Fruit fly (Drosophila melanogaster) whole organism, embryonic: Measurements from ENCODE around the gene CG3587.

Source experiments
- Adf1 ChIP-seq: fragments of 200-800 bp; sonication (Bioruptor generic); IDR thresholded peaks from 2 replicates; pipeline ENCODE4 v1.3.6; 2022; ENCODE audit warnings: missing biosample characterization, missing genetic modification characterization
- Atf3 ChIP-seq: fragments of 200-800 bp; sonication (Bioruptor generic); optimal IDR thresholded peaks from 3 replicates; lab custom pipeline; 2016; ENCODE audit warnings: missing biosample characterization, missing genetic modification characterization
- B-H2 ChIP-seq: fragments of 200-800 bp; sonication (Bioruptor generic); optimal IDR thresholded peaks from 2 replicates; lab custom pipeline; 2018; ENCODE audit warnings: missing biosample characterization, mild to moderate bottlenecking, missing genetic modification characterization
- Bdp1 ChIP-seq: fragments of 200-800 bp; sonication (Bioruptor generic); optimal IDR thresholded peaks from 3 replicates; lab custom pipeline; 2016; ENCODE audit warnings: missing biosample characterization, missing genetic modification characterization
- CG10654 ChIP-seq: fragments of 200-800 bp; sonication (Bioruptor generic); optimal IDR thresholded peaks from 2 replicates; lab custom pipeline; 2016; ENCODE audit warnings: missing biosample characterization, missing genetic modification characterization
- CG12744 ChIP-seq: fragments of 200-800 bp; sonication (Bioruptor generic); optimal IDR thresholded peaks from 2 replicates; lab custom pipeline; 2016; ENCODE audit warnings: missing biosample characterization, missing genetic modification characterization
- CG13287 ChIP-seq: fragments of 200-800 bp; sonication (Bioruptor generic); IDR thresholded peaks from 2 replicates; pipeline ENCODE4 v1.3.6; 2022; ENCODE audit warnings: missing biosample characterization, missing genetic modification characterization; ENCODE audit not compliant: partially characterized antibody
- CG13894 ChIP-seq: fragments of 200-800 bp; sonication (Bioruptor generic); optimal IDR thresholded peaks from 3 replicates; lab custom pipeline; 2018; ENCODE audit warnings: missing biosample characterization, mild to moderate bottlenecking, missing genetic modification characterization, moderate library complexity
- CG15696 ChIP-seq: fragments of 200-800 bp; sonication (Bioruptor generic); optimal IDR thresholded peaks from 2 replicates; lab custom pipeline; 2019; ENCODE audit warnings: missing biosample characterization, mild to moderate bottlenecking, missing genetic modification characterization, moderate library complexity
- CG17361 ChIP-seq: fragments of 200-800 bp; sonication (Bioruptor generic); IDR thresholded peaks from 3 replicates; pipeline ENCODE4 v1.3.6; 2022; ENCODE audit warnings: missing biosample characterization, missing genetic modification characterization
- CG30020 ChIP-seq: fragments of 200-800 bp; optimal IDR thresholded peaks from 2 replicates; lab custom pipeline; 2019; ENCODE audit warnings: missing biosample characterization, mild to moderate bottlenecking, missing genetic modification characterization, moderate library complexity
- CG32772 ChIP-seq: fragments of 200-800 bp; sonication (Bioruptor generic); IDR thresholded peaks from 2 replicates; pipeline ENCODE4 v1.3.6; 2022; ENCODE audit warnings: missing biosample characterization, missing genetic modification characterization
- CG3847 ChIP-seq: fragments of 200-800 bp; sonication (Bioruptor generic); IDR thresholded peaks from 2 replicates; pipeline ENCODE4 v1.3.6; 2022; ENCODE audit warnings: missing biosample characterization, missing genetic modification characterization
- CG3995 ChIP-seq: fragments of 200-800 bp; sonication (Bioruptor generic); optimal IDR thresholded peaks from 3 replicates; lab custom pipeline; 2016; ENCODE audit warnings: missing biosample characterization, missing genetic modification characterization
- CG4282 ChIP-seq: fragments of 200-800 bp; sonication (Bioruptor generic); optimal IDR thresholded peaks from 2 replicates; lab custom pipeline; 2016; ENCODE audit warnings: missing biosample characterization, missing genetic modification characterization
- CG6175 ChIP-seq: fragments of 200-800 bp; sonication (Bioruptor generic); IDR thresholded peaks from 3 replicates; pipeline ENCODE4 v1.3.6; 2022; ENCODE audit warnings: missing biosample characterization, missing genetic modification characterization
- CG6854 ChIP-seq: fragments of 200-800 bp; sonication (Bioruptor generic); optimal IDR thresholded peaks from 3 replicates; lab custom pipeline; 2017; ENCODE audit warnings: missing biosample characterization, mild to moderate bottlenecking, missing genetic modification characterization
- CG8290 ChIP-seq, 3 experiments: fragments of 200-800 bp; sonication (Bioruptor generic); optimal IDR thresholded peaks; 2 replicates each; lab custom pipeline; 2016 to 2019; ENCODE audit warnings: missing biosample characterization in 3 of 3, missing genetic modification characterization in 3 of 3, mild to moderate bottlenecking in 2 of 3, moderate library complexity in 1 of 3
- Camta ChIP-seq: fragments of 200-800 bp; sonication (Bioruptor generic); optimal IDR thresholded peaks from 2 replicates; lab custom pipeline; 2016; ENCODE audit warnings: missing biosample characterization, missing genetic modification characterization
- Chrac-16 ChIP-seq: fragments of 200-800 bp; sonication (Bioruptor generic); optimal IDR thresholded peaks from 3 replicates; lab custom pipeline; 2016; ENCODE audit warnings: missing biosample characterization, missing genetic modification characterization
- Dref ChIP-seq: fragments of 200-800 bp; sonication (Bioruptor generic); IDR thresholded peaks from 2 replicates; pipeline ENCODE4 v1.3.6; 2022; ENCODE audit warnings: missing biosample characterization, missing genetic modification characterization
- Ets65A ChIP-seq: fragments of 200-800 bp; sonication (Bioruptor generic); peaks from one replicate; lab custom pipeline; 2016; ENCODE audit warnings: missing biosample characterization, missing genetic modification characterization
- Fer2 ChIP-seq: fragments of 200-800 bp; sonication (Bioruptor generic); optimal IDR thresholded peaks from 2 replicates; lab custom pipeline; 2018; ENCODE audit warnings: missing biosample characterization, mild to moderate bottlenecking, missing genetic modification characterization, moderate library complexity
- MESR4 ChIP-seq: fragments of 200-800 bp; sonication (Bioruptor generic); optimal IDR thresholded peaks from 2 replicates; lab custom pipeline; 2018; ENCODE audit warnings: missing biosample characterization, mild to moderate bottlenecking, missing genetic modification characterization, moderate library complexity
- Med ChIP-seq: fragments of 200-800 bp; sonication (Bioruptor generic); peaks from one replicate; lab custom pipeline; 2016; ENCODE audit warnings: missing biosample characterization, missing genetic modification characterization, mild to moderate bottlenecking, inconsistent platforms, moderate library complexity
- Myb ChIP-seq: fragments of 200-800 bp; sonication (Bioruptor generic); optimal IDR thresholded peaks from 2 replicates; lab custom pipeline; 2016; ENCODE audit warnings: missing biosample characterization, missing genetic modification characterization
- NC2α ChIP-seq: fragments of 200-800 bp; sonication (Bioruptor generic); optimal IDR thresholded peaks from 2 replicates; lab custom pipeline; 2016; ENCODE audit warnings: missing biosample characterization, missing genetic modification characterization
- NK7.1 ChIP-seq: fragments of 200-800 bp; sonication (Bioruptor generic); optimal IDR thresholded peaks from 3 replicates; lab custom pipeline; 2016; ENCODE audit warnings: missing biosample characterization, missing genetic modification characterization
- Six4 ChIP-seq: fragments of 200-800 bp; sonication (Bioruptor generic); optimal IDR thresholded peaks from 2 replicates; lab custom pipeline; 2016; ENCODE audit warnings: missing biosample characterization, missing genetic modification characterization
- Sox100B ChIP-seq: fragments of 200-800 bp; sonication (Bioruptor generic); optimal IDR thresholded peaks from 3 replicates; lab custom pipeline; 2018; ENCODE audit warnings: missing biosample characterization, mild to moderate bottlenecking, missing genetic modification characterization
- Ssrp ChIP-seq: fragments of 200-800 bp; sonication (Bioruptor generic); optimal IDR thresholded peaks from 2 replicates; lab custom pipeline; 2018; ENCODE audit warnings: missing biosample characterization, mild to moderate bottlenecking, missing genetic modification characterization, moderate library complexity
- Trl ChIP-seq, 3 experiments: fragments of >200 bp in 2 of 3; fragments of 200-800 bp in 1 of 3; sonication (Bioruptor generic) in 1 of 3; optimal IDR thresholded peaks; 2 replicates in 1 of 3; 3 replicates in 2 of 3; lab custom pipeline; 2016 to 2017; ENCODE audit warnings: missing biosample characterization in 1 of 3, missing genetic modification characterization in 1 of 3
- chif ChIP-seq, 2 experiments: fragments of 200-800 bp; sonication (Bioruptor generic); optimal IDR thresholded peaks; 3 replicates each; lab custom pipeline; 2016; ENCODE audit warnings: missing biosample characterization in 2 of 2, missing genetic modification characterization in 2 of 2
- chinmo ChIP-seq: fragments of 200-800 bp; sonication (Bioruptor generic); IDR thresholded peaks from 4 replicates; pipeline ENCODE4 v1.3.6; 2022; ENCODE audit warnings: missing biosample characterization, missing genetic modification characterization; ENCODE audit not compliant: partially characterized antibody
- chn ChIP-seq: fragments of 200-800 bp; sonication (Bioruptor generic); optimal IDR thresholded peaks from 2 replicates; lab custom pipeline; 2016; ENCODE audit warnings: missing biosample characterization, missing genetic modification characterization
- ci ChIP-seq: fragments of 200-800 bp; sonication (Bioruptor generic); IDR thresholded peaks from 3 replicates; pipeline ENCODE4 v1.3.6; 2022; ENCODE audit warnings: missing biosample characterization, missing genetic modification characterization
- corto ChIP-seq: fragments of 200-800 bp; sonication (Bioruptor generic); optimal IDR thresholded peaks from 2 replicates; lab custom pipeline; 2016; ENCODE audit warnings: missing biosample characterization, mild to moderate bottlenecking, missing genetic modification characterization, moderate library complexity
- grn ChIP-seq: fragments of 200-800 bp; sonication (Bioruptor generic); optimal IDR thresholded peaks from 3 replicates; lab custom pipeline; 2017; ENCODE audit warnings: missing biosample characterization, missing genetic modification characterization
- ind ChIP-seq: fragments of 200-800 bp; sonication (Bioruptor generic); optimal IDR thresholded peaks from 3 replicates; lab custom pipeline; 2016; ENCODE audit warnings: missing biosample characterization, missing genetic modification characterization
- insv ChIP-seq, 2 experiments: fragments of 200-800 bp; sonication (Bioruptor generic); optimal IDR thresholded peaks; 3 replicates each; lab custom pipeline; 2016 to 2018; ENCODE audit warnings: missing biosample characterization in 2 of 2, missing genetic modification characterization in 2 of 2
- mam ChIP-seq: fragments of 200-800 bp; sonication (Bioruptor generic); optimal IDR thresholded peaks from 3 replicates; lab custom pipeline; 2016; ENCODE audit warnings: missing biosample characterization, missing genetic modification characterization
- nom ChIP-seq: fragments of 200-800 bp; sonication (Bioruptor generic); optimal IDR thresholded peaks from 2 replicates; lab custom pipeline; 2017; ENCODE audit warnings: missing biosample characterization, missing genetic modification characterization, mild to moderate bottlenecking, moderate library complexity, missing genetic modification reagents
- psq ChIP-seq: fragments of 200-800 bp; sonication (Bioruptor generic); optimal IDR thresholded peaks from 2 replicates; lab custom pipeline; 2017; ENCODE audit warnings: missing biosample characterization, missing genetic modification characterization
- ranshi ChIP-seq: fragments of 200-800 bp; sonication (Bioruptor generic); IDR thresholded peaks from 2 replicates; pipeline ENCODE4 v1.3.6; 2022; ENCODE audit warnings: missing biosample characterization, missing genetic modification characterization
- sens ChIP-seq: fragments of 200-800 bp; sonication (Bioruptor generic); peaks from one replicate; lab custom pipeline; 2016; ENCODE audit warnings: missing biosample characterization, missing genetic modification characterization
- sens-2 ChIP-seq: fragments of 200-800 bp; sonication (Bioruptor generic); IDR thresholded peaks from 2 replicates; pipeline ENCODE4 v1.3.6; 2022; ENCODE audit warnings: missing biosample characterization, missing genetic modification characterization
- sisA ChIP-seq: fragments of 200-800 bp; sonication (Bioruptor generic); IDR thresholded peaks from 2 replicates; pipeline ENCODE4 v1.3.6; 2022; ENCODE audit warnings: missing biosample characterization, missing genetic modification characterization
- sr ChIP-seq: fragments of 200-800 bp; sonication (Bioruptor generic); IDR thresholded peaks from 3 replicates; pipeline ENCODE4 v1.3.6; 2022; ENCODE audit warnings: missing biosample characterization, missing genetic modification characterization
- sug ChIP-seq: fragments of 200-800 bp; optimal IDR thresholded peaks from 2 replicates; lab custom pipeline; 2019; ENCODE audit warnings: missing biosample characterization, mild to moderate bottlenecking, missing genetic modification characterization, moderate library complexity

Gene CG3587

DNA sequence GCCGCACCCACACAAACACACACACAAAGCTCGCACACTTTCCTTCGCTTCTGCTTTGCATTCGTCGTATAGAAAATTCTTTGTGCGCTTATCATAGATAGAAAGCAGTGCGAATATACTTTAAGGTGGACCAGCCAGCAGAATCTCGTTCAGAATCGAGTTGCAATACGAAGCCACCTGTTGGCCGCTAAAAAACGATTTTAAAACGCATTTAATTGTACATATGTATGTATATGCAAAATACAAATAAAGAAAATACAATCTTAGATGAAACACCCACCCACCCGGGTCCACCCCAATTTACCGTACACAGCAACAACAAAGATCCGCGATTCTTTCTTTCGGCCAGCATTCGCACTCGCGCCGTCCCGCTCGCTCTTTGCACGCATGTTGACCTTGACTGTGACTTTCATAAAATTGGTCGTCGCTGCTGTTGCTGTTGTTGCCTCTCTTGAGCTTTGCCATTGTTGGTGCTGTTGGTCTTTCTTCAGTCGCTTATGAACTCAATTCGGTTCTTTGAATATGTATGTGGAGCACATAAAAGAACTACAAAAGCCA is 8.5 kb downstream of the CG3587 start (continued):
- TF ChIP-seq Atf3 (GFP tag; lab: Kevin White, UChicago) = no peak
- no peak for TF ChIP-seq corto (GFP tag; lab: Kevin White, UChicago)
- TF ChIP-seq CG6854 (GFP tag; lab: Kevin White, UChicago) = no peak
- TF ChIP-seq B-H2 (GFP tag; lab: Kevin White, UChicago) = peak; percentile 18
- peak; percentile 50 for TF ChIP-seq CG3847 (GFP tag; lab: Robert Waterston, UW)
- no peak for TF ChIP-seq insv (GFP tag; optimal IDR thresholded peaks at IDR 0.05; lab: Kevin White, UChicago)
- TF ChIP-seq sisA (GFP tag; lab: Robert Waterston, UW) = no peak
- TF ChIP-seq chinmo (GFP tag; lab: Robert Waterston, UW) = no peak
- TF ChIP-seq CG3995 = peak; percentile 40
- TF ChIP-seq chn (GFP tag; lab: Kevin White, UChicago) = no peak
- no peak for TF ChIP-seq CG13894 (tag; lab: Kevin White, UChicago)
- TF ChIP-seq NK7.1 = no peak
- no peak for TF ChIP-seq CG8290 (GFP tag; optimal IDR thresholded peaks at IDR 0.05; lab: Kevin White, UChicago)
- TF ChIP-seq CG8290 (tag; optimal IDR thresholded peaks at IDR 0.05; lab: Kevin White, UChicago) = peak in 1 of 2 experiments; percentile 78
- no peak for TF ChIP-seq sens-2 (GFP tag; lab: Robert Waterston, UW)
- peak; percentile 69 for TF ChIP-seq sens
- peak; percentile 77 for TF ChIP-seq nom
- no peak for TF ChIP-seq MESR4 (GFP tag; lab: Kevin White, UChicago)
- TF ChIP-seq CG15696 (tag; lab: Kevin White, UChicago) = no peak
- TF ChIP-seq Adf1 (GFP tag; lab: Robert Waterston, UW) = no peak
- no peak for TF ChIP-seq grn (GFP tag; lab: Kevin White, UChicago)
- no peak for TF ChIP-seq psq (GFP tag; lab: Kevin White, UChicago)
- TF ChIP-seq mam (GFP tag; lab: Kevin White, UChicago) = peak; percentile 59
- no peak for TF ChIP-seq CG4282 (GFP tag; lab: Kevin White, UChicago)
- no peak for TF ChIP-seq Fer2 (tag; lab: Kevin White, UChicago)
- TF ChIP-seq CG13287 = no peak
- TF ChIP-seq ranshi (GFP tag; lab: Robert Waterston, UW) = peak; percentile 66; the same call in 1 of the 2 replicates
- TF ChIP-seq CG30020 = no peak
- peak; percentile 9 for TF ChIP-seq Ssrp (tag; lab: Kevin White, UChicago)
- TF ChIP-seq Bdp1 (GFP tag; lab: Kevin White, UChicago) = no peak
- peak in 1 of 2 experiments; percentile 3 for TF ChIP-seq chif (GFP tag; optimal IDR thresholded peaks at IDR 0.05; lab: Kevin White, UChicago)
- no peak for TF ChIP-seq CG10654 (GFP tag; lab: Kevin White, UChicago)
- TF ChIP-seq sug (tag; lab: Kevin White, UChicago) = no peak
- TF ChIP-seq, all 482 proteins: peak for 178

DNA sequence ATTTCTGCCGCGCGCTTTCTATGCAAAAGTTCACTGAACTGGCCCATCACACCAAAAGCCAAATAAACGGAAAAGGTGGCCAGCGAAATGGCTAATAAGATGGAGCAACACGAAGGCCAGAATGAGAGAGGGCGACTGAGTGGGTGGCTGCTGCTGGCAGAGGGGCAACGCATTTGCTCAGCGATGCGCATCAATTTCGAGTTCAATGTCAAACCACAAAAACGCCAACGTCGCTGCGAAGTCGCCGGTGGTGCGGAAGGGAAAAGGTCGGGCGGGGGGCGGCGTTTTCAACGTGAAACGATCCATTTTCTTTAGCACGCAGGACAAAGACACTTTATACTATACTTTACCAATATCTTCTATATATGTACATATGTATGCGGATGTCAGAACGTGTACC is 9.5 kb downstream of the CG3587 start:
- TF ChIP-seq Ets65A (GFP tag; lab: Kevin White, UChicago) (peak; percentile 69), Camta (GFP tag; lab: Kevin White, UChicago) (no peak), Adf1 (GFP tag; lab: Robert Waterston, UW) (peak; percentile 11; the same call in 1 of the 2 replicates), sr (GFP tag; lab: Robert Waterston, UW) (peak; percentile 69), CG32772 (GFP tag; lab: Robert Waterston, UW) (0 out of 2 replicates have a peak, but pooled peaks have one; percentile 10), Med (GFP tag; lab: Kevin White, UChicago) (peak; percentile 47)
- TF ChIP-seq, all 482 proteins: peak for 5

DNA sequence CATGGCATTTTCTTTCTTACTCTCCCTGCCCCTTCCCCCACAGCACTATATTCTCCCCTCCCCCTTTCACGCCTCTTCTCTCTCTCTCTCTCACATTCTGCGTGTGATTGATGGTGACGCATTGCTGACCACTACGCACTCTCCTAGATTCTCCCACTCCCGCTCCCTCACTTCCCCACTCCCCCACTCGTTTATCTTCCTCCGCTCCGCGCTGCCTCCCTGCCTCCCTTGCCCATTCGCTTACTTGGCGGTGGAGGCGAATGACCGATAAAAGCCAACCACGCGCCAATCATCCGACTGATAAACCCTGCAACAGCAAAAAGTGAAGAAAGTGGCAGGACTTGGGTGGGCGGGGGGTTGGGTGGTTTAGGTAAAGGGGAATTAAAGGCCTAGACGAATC is 10.2 kb downstream of the CG3587 start:
- TF ChIP-seq CG17361 (GFP tag; lab: Robert Waterston, UW) = no peak
- TF ChIP-seq CG12744 (GFP tag; lab: Kevin White, UChicago) = no peak
- no peak for TF ChIP-seq NC2α (GFP tag; lab: Kevin White, UChicago)
- no peak for TF ChIP-seq Sox100B
- peak; percentile 5 to 24 for TF ChIP-seq Trl (optimal IDR thresholded peaks at IDR 0.05; lab: Kevin White, UChicago)
- TF ChIP-seq Trl (GFP tag; optimal IDR thresholded peaks at IDR 0.05; lab: Kevin White, UChicago) = no peak
- no peak for TF ChIP-seq ind
- no peak for TF ChIP-seq Myb (GFP tag; lab: Kevin White, UChicago)
- TF ChIP-seq Chrac-16 (GFP tag; lab: Kevin White, UChicago) = no peak
- TF ChIP-seq Dref = 0 out of 2 replicates have a peak, but pooled peaks have one; percentile 24
- no peak for TF ChIP-seq ci (GFP tag; lab: Robert Waterston, UW)
- 0 out of 3 replicates have a peak, but pooled peaks have one; percentile 7 for TF ChIP-seq CG6175 (GFP tag; lab: Robert Waterston, UW)
- TF ChIP-seq Six4 (GFP tag; lab: Kevin White, UChicago) = no peak
